Worm (Caenorhabditis elegans): ENCODE results near the gene F09E5.16.

ce11 chrII:5353642-5354041 is 11.9 kb downstream of the F09E5.16 start:
- TF ChIP-seq cnd-1 (tag; optimal IDR thresholded peaks at IDR 0.05) (no peak), ces-1 (GFP tag; optimal IDR thresholded peaks at IDR 0.05) (no peak), nhr-12 (tag; optimal IDR thresholded peaks at IDR 0.05) (no peak), lsy-2 (tag; optimal IDR thresholded peaks at IDR 0.05) (no peak), unc-62 (GFP tag; optimal IDR thresholded peaks at IDR 0.05) (no peak), ceh-83 (GFP tag; optimal IDR thresholded peaks at IDR 0.05) (no peak), lin-13 (tag; optimal IDR thresholded peaks at IDR 0.05) (no peak), blmp-1 (tag; optimal IDR thresholded peaks at IDR 0.05) (no peak), snpc-4 (tag; optimal IDR thresholded peaks at IDR 0.05) (no peak), nhr-237 (tag; optimal IDR thresholded peaks at IDR 0.05) (no peak), nhr-28 (tag; optimal IDR thresholded peaks at IDR 0.05) (no peak)
